Fruit fly (Drosophila melanogaster) ovary, adult (tissue): ENCODE data around the gene Chrac-16.

ENCODE experiments used
- CG17801 ChIP-seq: fragments of 200-800 bp; optimal IDR thresholded peaks from 2 replicates; lab custom pipeline; 2019; ENCODE audit warnings: missing biosample characterization, mild to moderate bottlenecking, missing genetic modification characterization, moderate library complexity; ENCODE audit not compliant: partially characterized antibody

Gene Chrac-16

DNA sequence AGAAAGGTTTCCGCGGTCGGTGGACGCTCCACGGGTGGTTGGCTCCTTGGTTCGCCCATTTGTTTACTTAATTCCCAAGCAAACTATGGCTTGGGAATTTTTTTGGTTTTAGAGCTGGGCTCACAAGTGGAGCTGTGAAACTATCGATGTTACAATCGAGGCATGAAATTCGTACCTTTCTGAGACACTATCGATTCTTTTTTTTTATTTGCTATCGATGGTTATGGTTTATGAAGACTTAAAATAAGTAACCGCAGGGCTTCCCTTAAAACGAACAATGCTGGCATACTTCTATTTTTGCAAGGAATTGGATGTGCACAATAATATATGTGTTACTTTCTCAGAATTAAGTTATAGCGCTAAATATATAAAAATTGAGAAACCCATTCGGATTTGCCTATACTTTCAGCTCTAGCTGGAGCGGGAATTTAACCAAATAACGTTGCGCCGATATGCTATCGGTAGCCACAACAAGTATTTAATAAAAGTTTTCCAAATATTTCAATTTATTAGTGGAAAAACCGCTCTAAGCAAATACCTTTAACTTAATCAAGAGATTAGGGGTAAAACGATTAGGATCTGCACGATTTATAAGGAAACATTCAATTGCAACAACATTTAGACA, at the start of gene Chrac-16:
Gene Chrac-16 (minus strand): TSS at position 147 of the 625 bp plus-strand sequence.
- TF ChIP-seq CG17801 (GFP tag; lab: Kevin White, UChicago): no peak

DNA sequence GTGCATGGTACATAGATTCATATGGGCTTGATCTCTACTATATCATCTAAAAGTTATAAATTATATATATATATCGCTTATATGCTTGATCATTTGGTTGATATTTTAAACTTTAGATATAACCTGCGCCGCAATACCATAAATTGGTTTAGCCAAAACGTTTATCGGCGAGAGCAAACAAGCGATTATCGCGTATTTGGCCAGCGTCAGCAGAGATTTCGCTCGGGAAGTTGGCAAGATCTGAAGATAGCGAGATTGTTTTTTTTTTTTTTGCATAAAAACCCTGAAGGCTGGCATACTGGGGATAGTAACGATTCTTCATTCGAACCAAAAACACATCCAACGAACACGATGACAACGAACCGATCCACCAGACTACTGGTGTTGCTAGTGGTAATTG, 41.7 kb upstream of the Chrac-16 start, which contains the start of gene Muc11A:
Gene Muc11A (plus strand): TSS at position 301 of the 400 bp plus-strand sequence.
- no peak for TF ChIP-seq CG17801 (GFP tag; lab: Kevin White, UChicago)

dm6 chrX:12056535-12056934, 38.8 kb upstream of the Chrac-16 start, which contains the start of gene Uch-L5R:
Uch-L5R (minus strand) TSS chrX:12056635.
- TF ChIP-seq CG17801 (GFP tag; lab: Kevin White, UChicago): no peak

DNA sequence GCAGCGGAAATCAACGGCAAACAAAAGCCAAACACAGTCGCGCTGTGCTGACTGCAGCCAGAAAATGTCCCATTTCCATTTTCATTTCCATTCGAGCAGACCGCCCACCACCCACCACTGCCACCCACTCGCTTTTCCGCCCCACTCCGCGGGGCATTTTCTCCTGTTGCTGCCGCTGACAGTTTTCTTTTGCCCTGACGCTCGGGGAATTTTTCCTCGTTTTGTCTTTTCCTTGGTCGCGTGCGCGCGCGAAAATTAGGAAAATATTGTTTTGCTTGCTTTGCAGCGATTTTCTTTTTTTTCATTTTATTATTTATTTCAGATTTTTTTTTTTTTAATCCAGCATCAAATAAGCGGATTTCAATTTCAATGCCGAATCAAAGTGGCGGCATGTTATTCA, 32.5 kb upstream of the Chrac-16 start:
- no peak for TF ChIP-seq CG17801 (GFP tag; lab: Kevin White, UChicago)

- TF ChIP-seq CG17801 (GFP tag; lab: Kevin White, UChicago): no peak
Measured at dm6 chrX:12043398-12043797, 25.6 kb upstream of the Chrac-16 start, which contains the start of gene Ten-a. Ten-a (plus strand) TSS chrX:12043698.

- no peak for TF ChIP-seq CG17801 (GFP tag; lab: Kevin White, UChicago)
Measured at dm6 chrX:12035207-12035606, 17.4 kb upstream of the Chrac-16 start.

- no peak for TF ChIP-seq CG17801 (GFP tag; lab: Kevin White, UChicago)
Measured at dm6 chrX:12034713-12035112, 17.0 kb upstream of the Chrac-16 start.

DNA sequence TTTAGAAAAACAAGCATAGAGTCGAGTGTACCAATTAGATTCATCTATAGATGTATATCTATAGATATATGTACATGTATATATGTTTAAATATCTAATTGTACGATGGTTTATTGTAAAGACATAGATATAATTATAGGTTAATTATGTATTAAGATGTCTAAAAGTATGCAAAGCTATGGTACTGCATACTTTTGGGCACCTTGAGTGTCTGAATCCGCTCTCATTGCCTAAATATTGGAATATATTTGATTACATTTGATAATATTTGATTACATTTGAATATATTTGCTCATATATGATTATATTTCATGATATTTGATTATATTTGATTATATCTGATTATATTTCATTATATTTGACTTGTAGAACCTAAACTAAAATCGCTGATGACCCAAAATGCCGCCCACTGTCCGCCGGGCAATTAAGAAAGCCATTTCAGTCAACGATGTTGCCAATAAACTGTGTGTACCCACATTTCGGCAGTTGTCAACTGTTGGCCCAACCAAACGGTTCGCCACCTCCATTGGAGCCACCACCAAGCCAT, 14.4 kb upstream of the Chrac-16 start, which contains the start of gene Cyp318a1:
Gene Cyp318a1 (plus strand): TSS at position 497 of the 547 bp plus-strand sequence.
- TF ChIP-seq CG17801 (GFP tag; lab: Kevin White, UChicago): no peak

DNA sequence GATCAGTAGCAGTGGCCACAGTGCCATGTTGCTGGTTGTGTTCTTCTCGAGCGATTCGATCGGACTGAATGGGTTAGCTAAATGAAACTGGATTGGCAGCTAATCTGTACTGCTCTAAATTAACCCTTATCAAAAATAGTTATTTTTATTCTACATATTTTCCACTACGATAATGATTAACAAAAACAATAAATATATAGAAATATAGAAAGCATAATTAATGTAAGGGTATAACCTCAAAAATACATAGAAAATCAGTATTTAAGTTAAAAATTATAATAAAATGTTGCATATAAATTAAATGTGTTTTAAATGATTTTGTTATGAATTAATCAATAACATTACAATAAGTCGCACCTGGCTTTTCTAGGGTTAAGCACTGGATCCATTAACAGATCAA, 13.6 kb upstream of the Chrac-16 start, which contains the start of gene Cyp311a1:
Gene Cyp311a1 (minus strand): TSS at position 66 of the 400 bp plus-strand sequence.
- no peak for TF ChIP-seq CG17801 (GFP tag; lab: Kevin White, UChicago)

- TF ChIP-seq CG17801 (GFP tag; lab: Kevin White, UChicago): peak; percentile 51
Measured at dm6 chrX:12028825-12029514, 11.2 kb upstream of the Chrac-16 start, which contains the start of gene Usp7. Usp7 (minus strand) TSS chrX:12029032.

DNA sequence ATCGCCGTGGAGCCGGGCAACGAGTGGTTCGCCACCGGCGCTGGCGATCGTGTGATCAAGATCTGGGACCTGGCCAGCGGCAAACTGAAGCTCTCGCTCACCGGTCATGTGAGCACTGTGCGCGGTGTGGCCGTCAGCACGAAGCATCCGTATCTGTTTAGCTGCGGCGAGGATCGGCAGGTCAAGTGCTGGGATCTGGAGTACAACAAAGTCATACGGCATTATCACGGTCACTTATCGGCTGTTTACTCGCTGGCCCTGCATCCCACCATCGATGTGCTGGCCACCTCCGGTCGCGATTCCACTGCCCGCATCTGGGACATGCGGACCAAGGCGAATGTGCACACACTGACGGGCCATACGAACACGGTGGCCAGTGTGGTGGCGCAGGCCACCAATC, 4.0 kb upstream of the Chrac-16 start:
- no peak for TF ChIP-seq CG17801 (GFP tag; lab: Kevin White, UChicago)

dm6 chrX:12020857-12021256, 3.1 kb upstream of the Chrac-16 start, which contains the start of gene Tango4:
Tango4 (plus strand) TSS chrX:12021068.
- no peak for TF ChIP-seq CG17801 (GFP tag; lab: Kevin White, UChicago)

DNA sequence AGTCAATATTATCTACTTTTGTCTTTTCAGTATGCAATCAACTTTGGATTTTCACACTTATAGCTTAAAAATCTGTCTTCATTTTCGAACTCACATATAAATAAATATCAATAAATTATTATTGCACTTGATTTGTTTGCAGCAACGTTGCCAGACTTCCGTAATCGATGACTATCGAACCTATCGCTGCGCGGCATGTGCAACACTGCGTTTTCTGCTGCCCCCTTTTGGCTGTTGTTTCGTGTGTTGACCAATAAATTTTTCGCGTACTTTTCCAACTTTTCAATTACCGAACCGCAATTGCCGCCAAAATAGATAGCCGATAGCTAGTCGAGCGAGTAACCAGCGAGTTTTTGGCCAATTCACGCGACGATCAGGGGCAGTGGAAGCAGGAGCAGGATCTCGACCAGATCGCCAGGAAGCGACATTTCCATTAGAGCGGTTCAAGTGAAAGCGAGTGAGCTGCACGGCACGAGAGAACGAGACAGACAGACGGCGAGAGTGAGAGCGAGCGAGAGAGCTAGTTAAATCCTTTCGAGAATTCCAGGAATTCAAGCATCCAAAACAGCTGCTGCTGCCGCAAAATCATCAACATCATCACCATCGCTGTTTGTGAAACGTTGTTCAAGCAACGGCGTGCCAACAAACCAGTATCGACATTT, 810 bp upstream of the Chrac-16 start, which contains the start of gene Lsm12a:
Gene Lsm12a (plus strand): TSS at position 201 of the 662 bp plus-strand sequence.
- TF ChIP-seq CG17801 (GFP tag; lab: Kevin White, UChicago): no peak

- TF ChIP-seq CG17801 (GFP tag; lab: Kevin White, UChicago): peak; percentile 31
Measured at dm6 chrX:12014800-12015389, 2.9 kb downstream of the Chrac-16 start.
